Fruit fly (Drosophila melanogaster) whole organism, wandering third instar larva: ENCODE measurements around the gene boi.

Experiments used
- Abd-B ChIP-seq: fragments of >200 bp; optimal IDR thresholded peaks from 2 replicates; lab custom pipeline; 2017; ENCODE audit warnings: missing biosample characterization, missing genetic modification characterization
- CG32264 ChIP-seq: fragments of 200-800 bp; sonication (Bioruptor generic); optimal IDR thresholded peaks from 2 replicates; lab custom pipeline; 2016; ENCODE audit warnings: missing biosample characterization, missing genetic modification characterization
- CG9705 ChIP-seq: fragments of 200-800 bp; sonication (Bioruptor generic); optimal IDR thresholded peaks from 2 replicates; lab custom pipeline; 2018; ENCODE audit warnings: missing biosample characterization, mild to moderate bottlenecking, missing genetic modification characterization
- CrebA ChIP-seq: fragments of 200-800 bp; sonication (Bioruptor generic); optimal IDR thresholded peaks from 2 replicates; lab custom pipeline; 2016; ENCODE audit warnings: missing biosample characterization, mild to moderate bottlenecking, missing genetic modification characterization, borderline replicate concordance
- Dfd ChIP-seq: fragments of >200 bp; optimal IDR thresholded peaks from 2 replicates; lab custom pipeline; 2017; ENCODE audit warnings: missing biosample characterization, missing genetic modification characterization
- Dif ChIP-seq: fragments of 200-275, 200-300 bp; sonication (Bioruptor generic); optimal IDR thresholded peaks from 2 replicates; lab custom pipeline; 2018; ENCODE audit warnings: missing biosample characterization, missing genetic modification characterization; ENCODE audit not compliant: partially characterized antibody
- GATAd ChIP-seq: sonication (Bioruptor generic); optimal IDR thresholded peaks from 2 replicates; lab custom pipeline; 2016; ENCODE audit warnings: missing biosample characterization, missing genetic modification characterization
- HLH106 ChIP-seq: fragments of 200-800 bp; optimal IDR thresholded peaks from 3 replicates; lab custom pipeline; 2019; ENCODE audit warnings: missing biosample characterization, mild to moderate bottlenecking, missing genetic modification characterization, moderate library complexity
- Hnf4 ChIP-seq: fragments of 200-800 bp; sonication (Bioruptor generic); optimal IDR thresholded peaks from 2 replicates; lab custom pipeline; 2016; ENCODE audit warnings: missing biosample characterization, mild to moderate bottlenecking, missing genetic modification characterization
- Hr78 ChIP-seq: fragments of >200 bp; optimal IDR thresholded peaks from 2 replicates; lab custom pipeline; 2017; ENCODE audit warnings: missing biosample characterization, missing genetic modification characterization
- Hr83 ChIP-seq: fragments of 200-300 bp; sonication (Bioruptor generic); optimal IDR thresholded peaks from 2 replicates; lab custom pipeline; 2016; ENCODE audit warnings: missing biosample characterization, mild to moderate bottlenecking, missing genetic modification characterization, moderate library complexity; ENCODE audit not compliant: poor library complexity, severe bottlenecking
- Mio ChIP-seq: sonication (Bioruptor generic); optimal IDR thresholded peaks from 2 replicates; lab custom pipeline; 2016; ENCODE audit warnings: missing biosample characterization, missing genetic modification characterization
- Myc ChIP-seq: fragments of >200 bp; optimal IDR thresholded peaks from 2 replicates; lab custom pipeline; 2017
- N ChIP-seq: fragments of >200 bp; optimal IDR thresholded peaks from 2 replicates; lab custom pipeline; 2018; ENCODE audit warnings: missing biosample characterization, missing external identifiers, missing genetic modification characterization
- OdsH ChIP-seq: fragments of 200-800 bp; sonication (Bioruptor generic); optimal IDR thresholded peaks from 2 replicates; lab custom pipeline; 2016; ENCODE audit warnings: missing biosample characterization, mild to moderate bottlenecking, missing genetic modification characterization
- Sp1 ChIP-seq: fragments of 200-800 bp; sonication (Bioruptor generic); optimal IDR thresholded peaks from 3 replicates; lab custom pipeline; 2019; ENCODE audit warnings: missing biosample characterization, mild to moderate bottlenecking, missing genetic modification characterization, moderate library complexity
- Vsx2 ChIP-seq: fragments of 200-300, 225-300 bp; sonication (Bioruptor generic); optimal IDR thresholded peaks from 2 replicates; lab custom pipeline; 2018; ENCODE audit warnings: missing biosample characterization, missing genetic modification characterization; ENCODE audit not compliant: partially characterized antibody
- br ChIP-seq: fragments of 200-800 bp; sonication (Bioruptor generic); optimal IDR thresholded peaks from 2 replicates; lab custom pipeline; 2016; ENCODE audit warnings: missing biosample characterization, missing genetic modification characterization
- dl ChIP-seq, 2 experiments: fragments of 175-275, 200-275 bp in 1 of 2; fragments of 200-275 bp in 1 of 2; sonication (Bioruptor generic); optimal IDR thresholded peaks; lab custom pipeline; 2018; ENCODE audit warnings: mild to moderate bottlenecking in 2 of 2, missing biosample characterization in 2 of 2, missing genetic modification characterization in 2 of 2, moderate library complexity in 2 of 2; ENCODE audit not compliant: partially characterized antibody in 2 of 2, insufficient read depth in 1 of 2
- dmrt93B ChIP-seq: fragments of 200-800 bp; sonication (Bioruptor generic); optimal IDR thresholded peaks from 2 replicates; lab custom pipeline; 2018; ENCODE audit warnings: missing biosample characterization, mild to moderate bottlenecking, missing genetic modification characterization
- dsf ChIP-seq: sonication (Bioruptor generic); optimal IDR thresholded peaks from 2 replicates; lab custom pipeline; 2016; ENCODE audit warnings: missing biosample characterization, missing genetic modification characterization, borderline replicate concordance
- ey ChIP-seq: fragments of 200-800 bp; sonication (Bioruptor generic); optimal IDR thresholded peaks from 2 replicates; lab custom pipeline; 2016; ENCODE audit warnings: missing biosample characterization, missing genetic modification characterization
- foxo ChIP-seq, 2 experiments: fragments of 200-800 bp; sonication (Bioruptor generic); optimal IDR thresholded peaks; 2 replicates in 1 of 2; 3 replicates in 1 of 2; lab custom pipeline; 2016 to 2017; ENCODE audit warnings: missing biosample characterization in 2 of 2, missing genetic modification characterization in 2 of 2
- fru ChIP-seq: fragments of 200-800 bp; sonication (Bioruptor generic); optimal IDR thresholded peaks from 3 replicates; lab custom pipeline; 2016; ENCODE audit warnings: missing biosample characterization, mild to moderate bottlenecking, missing genetic modification characterization
- h ChIP-seq: fragments of 200-800 bp; sonication (Bioruptor generic); optimal IDR thresholded peaks from 3 replicates; lab custom pipeline; 2016; ENCODE audit warnings: missing biosample characterization, mild to moderate bottlenecking, missing genetic modification characterization
- jim ChIP-seq: fragments of 175-275, 200-325 bp; sonication (Bioruptor generic); optimal IDR thresholded peaks from 2 replicates; lab custom pipeline; 2016; ENCODE audit warnings: missing biosample characterization, mild to moderate bottlenecking, missing genetic modification characterization
- lola ChIP-seq: fragments of >200 bp; optimal IDR thresholded peaks from 2 replicates; lab custom pipeline; 2017; ENCODE audit warnings: missing biosample characterization, missing genetic modification characterization
- pan ChIP-seq: fragments of >200 bp; optimal IDR thresholded peaks from 2 replicates; lab custom pipeline; 2017
- psq ChIP-seq: fragments of 200-800 bp; sonication (Bioruptor generic); optimal IDR thresholded peaks from 3 replicates; lab custom pipeline; 2017; ENCODE audit warnings: missing biosample characterization, mild to moderate bottlenecking, missing genetic modification characterization, moderate library complexity
- rgr ChIP-seq: fragments of 200-800 bp; sonication (Bioruptor generic); optimal IDR thresholded peaks from 3 replicates; lab custom pipeline; 2016; ENCODE audit warnings: missing biosample characterization, mild to moderate bottlenecking, missing genetic modification characterization
- tai ChIP-seq: sonication (Bioruptor generic); optimal IDR thresholded peaks from 2 replicates; lab custom pipeline; 2016; ENCODE audit warnings: missing biosample characterization, missing genetic modification characterization
- usp ChIP-seq: fragments of >200 bp; optimal IDR thresholded peaks from 2 replicates; lab custom pipeline; 2017; ENCODE audit warnings: missing biosample characterization, missing genetic modification characterization
- woc ChIP-seq: sonication (Bioruptor generic); optimal IDR thresholded peaks from 2 replicates; lab custom pipeline; 2016; ENCODE audit warnings: missing biosample characterization, mild to moderate bottlenecking, missing genetic modification characterization

boi gene

dm6 chrX:2461421-2462393 lies 8.1 kb downstream of the boi start:
- TF ChIP-seq Dfd (peak; percentile 36), OdsH (no peak)

DNA sequence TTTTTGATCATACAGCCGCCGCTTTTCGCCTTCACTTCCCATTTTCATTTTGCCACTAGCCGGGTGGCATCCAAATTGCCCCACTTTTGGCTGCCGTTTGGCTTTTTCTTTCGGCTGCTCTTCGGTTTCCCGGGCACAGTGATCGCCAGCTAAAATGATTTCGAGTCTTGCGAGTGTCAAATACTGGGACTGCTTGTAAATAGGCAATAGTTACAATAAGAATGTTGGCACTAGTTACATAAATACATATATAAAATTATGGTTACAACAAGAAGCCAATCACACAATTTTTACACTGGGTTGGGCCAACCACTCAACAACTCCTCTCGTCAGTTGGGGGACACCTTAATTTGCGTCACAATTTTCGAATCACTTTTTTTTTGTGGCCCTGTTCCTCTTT lies 10.0 kb downstream of the boi start:
- TF ChIP-seq ey (GFP tag; lab: Kevin White, UChicago) (no peak), Dif (no peak), Mio (no peak), CrebA (no peak), rgr (no peak), Dfd (no peak), Hnf4 (GFP tag; lab: Kevin White, UChicago) (no peak), Myc (lab: Kevin White, UChicago) (no peak), CG32264 (GFP tag; lab: Kevin White, UChicago) (no peak), HLH106 (tag; lab: Kevin White, UChicago) (no peak)

- TF ChIP-seq dmrt93B, result no peak
- no peak for TF ChIP-seq fru
- TF ChIP-seq jim (GFP tag; lab: Kevin White, UChicago), result no peak
- no peak for TF ChIP-seq psq (GFP tag; lab: Kevin White, UChicago)
- TF ChIP-seq Hr83, result no peak
- no peak for TF ChIP-seq OdsH
- TF ChIP-seq rgr, result no peak
- TF ChIP-seq HLH106 (tag; lab: Kevin White, UChicago), result no peak
- TF ChIP-seq Mio, result no peak
- TF ChIP-seq tai (GFP tag; lab: Kevin White, UChicago), result no peak
Measured at dm6 chrX:2457863-2458458, 11.9 kb downstream of the boi start.

DNA sequence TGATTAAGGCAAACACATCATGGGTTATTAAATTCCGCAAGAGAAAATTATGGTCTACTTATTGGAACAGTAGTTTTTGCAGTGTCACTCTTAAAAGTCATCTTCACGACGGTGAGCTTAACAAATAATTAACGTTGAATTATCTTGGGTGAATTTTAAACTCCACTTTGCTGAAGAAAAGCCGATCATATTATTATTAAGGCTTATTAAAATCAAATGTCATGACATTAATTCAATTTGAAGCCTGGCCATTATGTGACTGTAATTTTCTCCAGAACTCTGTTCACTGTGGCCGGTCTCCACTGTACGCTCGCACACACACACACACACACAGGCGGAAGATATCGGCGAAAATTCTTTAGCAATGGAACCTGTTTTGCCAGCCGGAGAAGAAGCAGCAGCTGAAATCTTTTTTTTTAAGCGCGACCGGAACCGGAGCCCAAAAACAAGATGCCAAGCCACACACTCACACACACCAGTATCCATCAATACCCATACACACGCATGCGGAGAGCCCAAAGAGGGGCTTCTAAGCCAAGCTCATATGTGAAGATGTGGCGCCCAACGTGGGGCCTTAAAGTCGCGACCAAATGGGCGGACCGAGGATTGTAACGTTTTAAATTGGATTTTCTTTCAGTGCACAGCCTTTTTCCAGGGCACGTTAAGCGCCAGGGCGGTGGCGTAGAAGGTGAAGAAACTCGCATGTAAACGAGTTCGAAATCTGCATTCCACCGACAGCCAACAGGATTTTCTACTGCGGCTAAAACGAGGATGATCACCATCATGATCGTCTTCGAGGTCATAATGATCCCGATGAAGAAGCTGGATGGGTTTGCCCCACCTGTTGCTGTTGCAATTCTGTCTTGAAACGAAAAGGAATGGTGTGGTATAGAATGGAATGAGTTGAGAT lies 14.3 kb downstream of the boi start:
- TF ChIP-seq ey (GFP tag; lab: Kevin White, UChicago), result peak; percentile 56
- no peak for TF ChIP-seq CrebA
- TF ChIP-seq GATAd (GFP tag; lab: Kevin White, UChicago), result no peak
- TF ChIP-seq usp (GFP tag; lab: Kevin White, UChicago), result no peak
- TF ChIP-seq Hr83, result peak; percentile 10
- peak; percentile 47 for TF ChIP-seq Dfd
- TF ChIP-seq Abd-B (GFP tag; lab: Kevin White, UChicago), result no peak
- TF ChIP-seq Vsx2 (GFP tag; lab: Kevin White, UChicago), result no peak
- no peak for TF ChIP-seq lola (GFP tag; lab: Kevin White, UChicago)
- peak; percentile 22 for TF ChIP-seq Sp1
- TF ChIP-seq N, result no peak
- peak; percentile 47 for TF ChIP-seq h (GFP tag; lab: Kevin White, UChicago)
- peak; percentile 77 for TF ChIP-seq woc (GFP tag; lab: Kevin White, UChicago)
- no peak for TF ChIP-seq dsf (GFP tag; lab: Kevin White, UChicago)
- TF ChIP-seq CG9705 (GFP tag; lab: Kevin White, UChicago), result no peak
- TF ChIP-seq Hr78 (GFP tag; lab: Kevin White, UChicago), result no peak
- no peak for TF ChIP-seq Dif
- TF ChIP-seq br, result peak; percentile 47
- TF ChIP-seq foxo (GFP tag; optimal IDR thresholded peaks at IDR 0.05; lab: Kevin White, UChicago), result peak in 1 of 2 experiments; percentile 53
- TF ChIP-seq CG32264 (GFP tag; lab: Kevin White, UChicago), result no peak
- TF ChIP-seq OdsH, result peak; percentile 52
- no peak for TF ChIP-seq dl (GFP tag; optimal IDR thresholded peaks at IDR 0.05; lab: Kevin White, UChicago; ENCODE audit: insufficient read depth in 1 of 2, partially characterized antibody in 2 of 2)
- no peak for TF ChIP-seq pan (lab: Kevin White, UChicago)
- peak; percentile 34 for TF ChIP-seq HLH106 (tag; lab: Kevin White, UChicago)
- TF ChIP-seq psq (GFP tag; lab: Kevin White, UChicago), result peak; percentile 25
- TF ChIP-seq fru, result peak; percentile 61
- TF ChIP-seq jim (GFP tag; lab: Kevin White, UChicago), result no peak
- TF ChIP-seq Hnf4 (GFP tag; lab: Kevin White, UChicago), result peak; percentile 28
- TF ChIP-seq dmrt93B, result peak; percentile 8
- TF ChIP-seq rgr, result peak; percentile 43
